Fruit fly (Drosophila melanogaster): Measurements from ENCODE around the gene CG31465.
A peak's percentile ranks its signal among the peaks of the same experiment; 100 is the strongest.

DNA sequence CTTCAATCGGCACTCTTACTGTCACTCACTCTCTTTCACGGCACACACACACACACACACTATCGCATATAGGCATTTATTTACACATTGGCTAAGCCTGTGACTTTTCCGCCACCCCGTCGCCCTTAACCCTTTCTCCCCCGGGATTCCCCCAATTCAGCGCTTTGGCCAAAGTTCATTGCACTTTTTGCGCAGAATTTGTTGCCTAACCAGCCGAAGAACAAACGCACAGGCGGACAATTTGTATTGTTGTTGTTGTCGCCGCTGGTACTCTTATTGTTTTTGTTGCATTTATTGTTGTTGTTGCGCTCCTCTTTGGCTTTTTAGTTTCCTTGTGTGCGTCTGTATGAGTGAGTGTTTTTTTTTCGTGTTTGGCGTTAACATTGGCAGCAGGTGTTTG lies 18.1 kb downstream of the CG31465 start:
- no peak for TF ChIP-seq pan (optimal IDR thresholded peaks at IDR 0.05)
- no peak for TF ChIP-seq usp (GFP tag; optimal IDR thresholded peaks at IDR 0.05)
- TF ChIP-seq psq (optimal IDR thresholded peaks at IDR 0.05) = no peak
- TF ChIP-seq CG8478 (optimal IDR thresholded peaks at IDR 0.05) = no peak
- no peak for TF ChIP-seq Dll (optimal IDR thresholded peaks at IDR 0.05)
- TF ChIP-seq EcR (GFP tag; optimal IDR thresholded peaks at IDR 0.05) = peak; percentile 59 to 85
